Worm (Caenorhabditis elegans) whole organism, L4 larva: ENCODE measurements around the gene spp-18.

ENCODE experiments used
- aha-1 ChIP-seq: fragments of 150-350 bp; peaks from one replicate; lab custom pipeline; 2014; ENCODE audit warnings: missing biosample characterization, missing genetic modification characterization
- aly-2 ChIP-seq: sonication (generic microtip); optimal IDR thresholded peaks from 2 replicates; lab custom pipeline; 2018; ENCODE audit warnings: missing biosample characterization, missing genetic modification characterization
- dpl-1 ChIP-seq: fragments of 150-350 bp; optimal IDR thresholded peaks from 2 replicates; lab custom pipeline; 2014; ENCODE audit warnings: missing biosample characterization, missing genetic modification reagents, missing genetic modification characterization
- lin-15B ChIP-seq: fragments of 150-350 bp; sonication (generic microtip); optimal IDR thresholded peaks from 3 replicates; lab custom pipeline; 2014; ENCODE audit warnings: missing biosample characterization, missing genetic modification characterization
- mep-1 ChIP-seq: fragments of 150-350 bp; sonication (generic microtip); optimal IDR thresholded peaks from 3 replicates; lab custom pipeline; 2014; ENCODE audit warnings: missing biosample characterization, missing genetic modification characterization
- nhr-237 ChIP-seq: sonication (generic microtip); optimal IDR thresholded peaks from 2 replicates; lab custom pipeline; 2017; ENCODE audit warnings: missing biosample characterization, missing genetic modification characterization
- unc-130 ChIP-seq: sonication (generic microtip); optimal IDR thresholded peaks from 2 replicates; lab custom pipeline; 2016; ENCODE audit warnings: missing genetic modification reagents, missing genetic modification characterization, missing compliant biosample characterization
- unc-62 ChIP-seq, 3 experiments: fragments of 150-350 bp in 1 of 3; sonication (generic microtip); optimal IDR thresholded peaks in 2 of 3; peaks in 1 of 3; 1 replicate in 1 of 3; 2 replicates in 2 of 3; lab custom pipeline; 2014 to 2017; ENCODE audit warnings: missing biosample characterization in 3 of 3, missing genetic modification characterization in 3 of 3, missing genetic modification reagents in 3 of 3, missing genotype in 1 of 3

DNA sequence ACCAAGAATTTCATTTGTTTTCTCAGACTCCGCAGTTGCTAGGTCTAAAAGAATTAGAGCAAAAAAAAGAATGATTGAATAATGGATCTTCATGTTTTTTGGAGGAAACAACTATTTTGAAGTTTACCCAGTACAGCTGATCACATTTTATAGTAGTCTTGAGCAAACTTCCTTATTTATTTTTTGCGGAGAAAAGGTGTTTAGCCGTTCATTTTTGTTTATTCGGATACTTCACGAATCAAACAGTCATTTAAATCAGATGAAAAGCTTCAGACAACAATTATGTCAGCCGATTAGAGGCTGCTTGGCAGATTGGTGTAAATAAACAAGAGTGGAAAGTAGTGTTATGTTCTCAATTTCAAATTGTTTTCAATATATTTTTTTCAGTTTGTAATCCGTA lies 30.8 kb downstream of the spp-18 start, which contains the start of gene W09C2.8:
- no peak for TF ChIP-seq unc-62 (GFP tag; optimal IDR thresholded peaks at IDR 0.05 in 1 of 2; lab: Kevin White, UChicago)
- no peak for TF ChIP-seq unc-62 (tag; optimal IDR thresholded peaks at IDR 0.05; lab: Kevin White, UChicago)
- no peak for TF ChIP-seq aha-1 (tag; lab: Kevin White, UChicago)
- TF ChIP-seq dpl-1 (GFP tag; lab: Kevin White, UChicago), result no peak
- no peak for TF ChIP-seq mep-1
- no peak for TF ChIP-seq lin-15B (tag; lab: Kevin White, UChicago)
- no peak for TF ChIP-seq unc-130 (GFP tag; lab: Kevin White, UChicago)
- TF ChIP-seq nhr-237, result no peak
- TF ChIP-seq aly-2 (tag; lab: Kevin White, UChicago), result no peak
